Fruit fly (Drosophila melanogaster) whole organism, embryonic: Measurements from ENCODE around the gene CG32413.

ENCODE experiments used
- Aef1 ChIP-seq: fragments of 200-800 bp; sonication (Bioruptor generic); IDR thresholded peaks from 3 replicates; pipeline ENCODE4 v1.3.6; 2022; ENCODE audit warnings: missing biosample characterization, missing genetic modification characterization
- Antp ChIP-seq: fragments of 200-800 bp; sonication (Bioruptor generic); optimal IDR thresholded peaks from 3 replicates; lab custom pipeline; 2016; ENCODE audit warnings: missing biosample characterization, missing genetic modification characterization
- CG11695 ChIP-seq: fragments of 200-800 bp; sonication (Bioruptor generic); IDR thresholded peaks from 3 replicates; pipeline ENCODE4 v1.3.6; 2022; ENCODE audit warnings: missing biosample characterization, missing genetic modification characterization
- CG11723 ChIP-seq: fragments of 200-800 bp; sonication (Bioruptor generic); optimal IDR thresholded peaks from 2 replicates; lab custom pipeline; 2017; ENCODE audit warnings: missing biosample characterization, mild to moderate bottlenecking, missing genetic modification characterization
- CG13123 ChIP-seq: fragments of 200-800 bp; sonication (Bioruptor generic); optimal IDR thresholded peaks from 2 replicates; lab custom pipeline; 2016; ENCODE audit warnings: missing biosample characterization, missing genetic modification characterization
- CG13624 ChIP-seq: fragments of 200-800 bp; sonication (Bioruptor generic); optimal IDR thresholded peaks from 2 replicates; lab custom pipeline; 2016; ENCODE audit warnings: missing biosample characterization, missing genetic modification characterization
- CG16813 ChIP-seq: fragments of 200-800 bp; sonication (Bioruptor generic); IDR thresholded peaks from 3 replicates; pipeline ENCODE4 v1.3.6; 2022; ENCODE audit warnings: missing biosample characterization, missing genetic modification characterization; ENCODE audit not compliant: partially characterized antibody
- CG17328 ChIP-seq: fragments of 200-800 bp; sonication (Bioruptor generic); IDR thresholded peaks from 2 replicates; pipeline ENCODE4 v1.3.6; 2022; ENCODE audit warnings: missing biosample characterization, missing genetic modification characterization
- CG2116 ChIP-seq: fragments of 200-800 bp; sonication (Bioruptor generic); optimal IDR thresholded peaks from 3 replicates; lab custom pipeline; 2018; ENCODE audit warnings: missing biosample characterization, mild to moderate bottlenecking, missing genetic modification characterization
- CG2202 ChIP-seq: fragments of 200-800 bp; sonication (Bioruptor generic); optimal IDR thresholded peaks from 2 replicates; lab custom pipeline; 2018; ENCODE audit warnings: missing biosample characterization, mild to moderate bottlenecking, missing genetic modification characterization
- CG2678 ChIP-seq: fragments of 200-800 bp; sonication (Bioruptor generic); optimal IDR thresholded peaks from 3 replicates; lab custom pipeline; 2019; ENCODE audit warnings: missing biosample characterization, mild to moderate bottlenecking, missing genetic modification characterization, moderate library complexity
- CG30020 ChIP-seq: fragments of 200-800 bp; optimal IDR thresholded peaks from 2 replicates; lab custom pipeline; 2019; ENCODE audit warnings: missing biosample characterization, mild to moderate bottlenecking, missing genetic modification characterization, moderate library complexity
- CG30431 ChIP-seq: fragments of 200-800 bp; sonication (Bioruptor generic); optimal IDR thresholded peaks from 2 replicates; lab custom pipeline; 2017; ENCODE audit warnings: missing biosample characterization, missing genetic modification characterization
- CG31365 ChIP-seq: fragments of 200-800 bp; sonication (Bioruptor generic); optimal IDR thresholded peaks from 2 replicates; lab custom pipeline; 2018; ENCODE audit warnings: missing biosample characterization, mild to moderate bottlenecking, missing genetic modification characterization
- CG31441 ChIP-seq: fragments of 200-800 bp; sonication (Bioruptor generic); IDR thresholded peaks from 2 replicates; pipeline ENCODE4 v1.3.6; 2022; ENCODE audit warnings: missing biosample characterization, missing genetic modification characterization
- CG33213 ChIP-seq: fragments of 200-800 bp; sonication (Bioruptor generic); optimal IDR thresholded peaks from 3 replicates; lab custom pipeline; 2016; ENCODE audit warnings: missing biosample characterization, missing genetic modification characterization
- CG3407 ChIP-seq: fragments of 200-800 bp; sonication (Bioruptor generic); optimal IDR thresholded peaks from 2 replicates; lab custom pipeline; 2018; ENCODE audit warnings: missing biosample characterization, mild to moderate bottlenecking, missing genetic modification characterization
- CG6683 ChIP-seq: fragments of 200-800 bp; sonication (Bioruptor generic); optimal IDR thresholded peaks from 2 replicates; lab custom pipeline; 2017; ENCODE audit warnings: missing biosample characterization, mild to moderate bottlenecking, missing genetic modification characterization, missing genetic modification reagents
- CG7372 ChIP-seq: fragments of 200-800 bp; sonication (Bioruptor generic); IDR thresholded peaks from 2 replicates; pipeline ENCODE4 v1.3.6; 2022; ENCODE audit warnings: missing biosample characterization, missing genetic modification characterization
- CG8089 ChIP-seq: fragments of 200-800 bp; sonication (Bioruptor generic); optimal IDR thresholded peaks from 3 replicates; lab custom pipeline; 2016; ENCODE audit warnings: missing biosample characterization, missing genetic modification characterization
- CG8359 ChIP-seq: fragments of 200-800 bp; sonication (Bioruptor generic); optimal IDR thresholded peaks from 2 replicates; lab custom pipeline; 2017; ENCODE audit warnings: missing biosample characterization, mild to moderate bottlenecking, missing genetic modification characterization, borderline replicate concordance
- CG9932 ChIP-seq: fragments of 200-800 bp; sonication (Bioruptor generic); IDR thresholded peaks from 2 replicates; pipeline ENCODE4 v1.3.6; 2022; ENCODE audit warnings: missing biosample characterization, missing genetic modification characterization
- CTCF ChIP-seq: fragments of 200-800 bp; sonication (Bioruptor generic); optimal IDR thresholded peaks from 2 replicates; lab custom pipeline; 2017; ENCODE audit warnings: missing biosample characterization, mild to moderate bottlenecking, missing genetic modification characterization, moderate library complexity
- Chrac-16 ChIP-seq: fragments of 200-800 bp; sonication (Bioruptor generic); optimal IDR thresholded peaks from 3 replicates; lab custom pipeline; 2016; ENCODE audit warnings: missing biosample characterization, missing genetic modification characterization
- Doc3 ChIP-seq: fragments of 200-800 bp; sonication (Bioruptor generic); IDR thresholded peaks from 3 replicates; pipeline ENCODE4 v1.3.6; 2022; ENCODE audit warnings: missing biosample characterization, missing genetic modification characterization; ENCODE audit not compliant: partially characterized antibody
- GATAe ChIP-seq: fragments of 200-800 bp; sonication (Bioruptor generic); conservative IDR thresholded peaks from 2 replicates; pipeline ENCODE4 v1.3.6; 2022; ENCODE audit warnings: missing biosample characterization, missing genetic modification characterization
- Gug ChIP-seq: fragments of 200-800 bp; sonication (Bioruptor generic); IDR thresholded peaks from 4 replicates; pipeline ENCODE4 v1.3.6; 2022; ENCODE audit warnings: missing biosample characterization, missing genetic modification characterization
- Hsf ChIP-seq: fragments of 200-800 bp; sonication (Bioruptor generic); optimal IDR thresholded peaks from 3 replicates; lab custom pipeline; 2016; ENCODE audit warnings: missing biosample characterization, missing genetic modification characterization
- Meics ChIP-seq: fragments of 200-800 bp; sonication (Bioruptor generic); optimal IDR thresholded peaks from 2 replicates; lab custom pipeline; 2017; ENCODE audit warnings: missing biosample characterization, mild to moderate bottlenecking, missing genetic modification characterization
- Nf-YA ChIP-seq: fragments of 200-800 bp; sonication (Bioruptor generic); IDR thresholded peaks from 2 replicates; pipeline ENCODE4 v1.3.6; 2022; ENCODE audit warnings: missing biosample characterization, missing genetic modification characterization
- Optix ChIP-seq: fragments of 200-800 bp; sonication (Bioruptor generic); IDR thresholded peaks from 3 replicates; pipeline ENCODE4 v1.3.6; 2022; ENCODE audit warnings: missing biosample characterization, missing genetic modification characterization
- Ptx1 ChIP-seq: fragments of 200-800 bp; sonication (Bioruptor generic); IDR thresholded peaks from 2 replicates; pipeline ENCODE4 v1.3.6; 2022; ENCODE audit warnings: missing biosample characterization, missing genetic modification characterization
- Side ChIP-seq: fragments of 200-800 bp; sonication (Bioruptor generic); optimal IDR thresholded peaks from 2 replicates; lab custom pipeline; 2016; ENCODE audit warnings: missing biosample characterization, missing genetic modification characterization
- ab ChIP-seq: fragments of 200-800 bp; sonication (Bioruptor generic); optimal IDR thresholded peaks from 2 replicates; lab custom pipeline; 2016; ENCODE audit warnings: missing biosample characterization, missing genetic modification characterization
- ash1 ChIP-seq: fragments of 200-800 bp; sonication (Bioruptor generic); optimal IDR thresholded peaks from 2 replicates; lab custom pipeline; 2018; ENCODE audit warnings: missing biosample characterization, mild to moderate bottlenecking, missing genetic modification characterization
- bigmax ChIP-seq: fragments of 200-800 bp; sonication (Bioruptor generic); optimal IDR thresholded peaks from 2 replicates; lab custom pipeline; 2018; ENCODE audit warnings: missing biosample characterization, mild to moderate bottlenecking, missing genetic modification characterization
- btn ChIP-seq: fragments of 200-800 bp; sonication (Bioruptor generic); optimal IDR thresholded peaks from 2 replicates; lab custom pipeline; 2016; ENCODE audit warnings: missing biosample characterization, missing genetic modification characterization
- chinmo ChIP-seq: fragments of 200-800 bp; sonication (Bioruptor generic); IDR thresholded peaks from 4 replicates; pipeline ENCODE4 v1.3.6; 2022; ENCODE audit warnings: missing biosample characterization, missing genetic modification characterization; ENCODE audit not compliant: partially characterized antibody
- ci ChIP-seq: fragments of 200-800 bp; sonication (Bioruptor generic); IDR thresholded peaks from 3 replicates; pipeline ENCODE4 v1.3.6; 2022; ENCODE audit warnings: missing biosample characterization, missing genetic modification characterization
- fd3F ChIP-seq: fragments of 200-800 bp; sonication (Bioruptor generic); optimal IDR thresholded peaks from 2 replicates; lab custom pipeline; 2018; ENCODE audit warnings: missing biosample characterization, mild to moderate bottlenecking, missing genetic modification characterization, moderate library complexity
- fd64A ChIP-seq: fragments of 200-800 bp; sonication (Bioruptor generic); optimal IDR thresholded peaks from 3 replicates; lab custom pipeline; 2018; ENCODE audit warnings: missing biosample characterization, mild to moderate bottlenecking, missing genetic modification characterization
- grn ChIP-seq: fragments of 200-800 bp; sonication (Bioruptor generic); optimal IDR thresholded peaks from 3 replicates; lab custom pipeline; 2017; ENCODE audit warnings: missing biosample characterization, missing genetic modification characterization
- hb ChIP-seq: fragments of 200-800 bp; sonication (Bioruptor generic); IDR thresholded peaks from 3 replicates; pipeline ENCODE4 v1.3.6; 2022; ENCODE audit warnings: missing biosample characterization, missing genetic modification characterization; ENCODE audit not compliant: partially characterized antibody
- hkb ChIP-seq, 2 experiments: fragments of 200-800 bp in 1 of 2; fragments of >200 bp in 1 of 2; sonication (Bioruptor generic) in 1 of 2; IDR thresholded peaks in 1 of 2; optimal IDR thresholded peaks in 1 of 2; 2 replicates each; pipeline versions ENCODE4 v1.3.6 to Lab custom; 2017 to 2022; ENCODE audit warnings: missing biosample characterization in 1 of 2, missing genetic modification characterization in 1 of 2
- lab ChIP-seq: fragments of 200-800 bp; sonication (Bioruptor generic); optimal IDR thresholded peaks from 3 replicates; lab custom pipeline; 2017; ENCODE audit warnings: missing biosample characterization, missing genetic modification characterization, mild to moderate bottlenecking, moderate library complexity, missing genetic modification reagents
- pita ChIP-seq: fragments of 200-800 bp; sonication (Bioruptor generic); optimal IDR thresholded peaks from 2 replicates; lab custom pipeline; 2017; ENCODE audit warnings: missing biosample characterization, mild to moderate bottlenecking, missing genetic modification characterization
- pnt ChIP-seq: fragments of 200-800 bp; sonication (Bioruptor generic); optimal IDR thresholded peaks from 3 replicates; lab custom pipeline; 2016; ENCODE audit warnings: missing biosample characterization, missing genetic modification characterization
- schlank ChIP-seq: fragments of 200-800 bp; sonication (Bioruptor generic); optimal IDR thresholded peaks from 2 replicates; lab custom pipeline; 2018; ENCODE audit warnings: missing biosample characterization, mild to moderate bottlenecking, missing genetic modification characterization
- slp2 ChIP-seq: fragments of 200-800 bp; sonication (Bioruptor generic); optimal IDR thresholded peaks from 2 replicates; lab custom pipeline; 2016; ENCODE audit warnings: missing biosample characterization, missing genetic modification characterization
- vnd ChIP-seq: fragments of 200-800 bp; sonication (Bioruptor generic); IDR thresholded peaks from 3 replicates; pipeline ENCODE4 v1.3.6; 2022; ENCODE audit warnings: missing biosample characterization, missing genetic modification characterization; ENCODE audit not compliant: partially characterized antibody

Gene CG32413

dm6 chr3L:5922005-5922685 lies 18.3 kb upstream of the CG32413 start, which contains the start of gene CG32407 (continued):
- TF ChIP-seq CG31365 (tag; lab: Kevin White, UChicago) = no peak
- no peak for TF ChIP-seq CG9932 (GFP tag; lab: Robert Waterston, UW)
- no peak for TF ChIP-seq vnd (GFP tag; lab: Robert Waterston, UW)
- no peak for TF ChIP-seq Antp
- no peak; the same call in 2 of the 3 replicates for TF ChIP-seq ci (GFP tag; lab: Robert Waterston, UW)
- TF ChIP-seq CG2678 = peak; percentile 39
- TF ChIP-seq lab (GFP tag; lab: Kevin White, UChicago) = peak; percentile 44
- TF ChIP-seq Hsf (GFP tag; lab: Kevin White, UChicago) = no peak
- no peak for TF ChIP-seq CG33213 (GFP tag; lab: Kevin White, UChicago)
- TF ChIP-seq CTCF = no peak
- no peak for TF ChIP-seq CG2116 (GFP tag; lab: Kevin White, UChicago)
- no peak for TF ChIP-seq pnt (GFP tag; lab: Kevin White, UChicago)
- TF ChIP-seq CG31441 (GFP tag; lab: Robert Waterston, UW) = no peak
- no peak for TF ChIP-seq CG11695
- TF ChIP-seq CG8089 (GFP tag; lab: Kevin White, UChicago) = no peak
- no peak for TF ChIP-seq Meics (GFP tag; lab: Kevin White, UChicago)
- TF ChIP-seq CG30431 = no peak
- no peak for TF ChIP-seq Side
- TF ChIP-seq CG30020 (tag; lab: Kevin White, UChicago) = no peak
- TF ChIP-seq CG7372 = no peak
- TF ChIP-seq fd64A (GFP tag; lab: Kevin White, UChicago) = peak; percentile 16
- no peak for TF ChIP-seq ash1 (GFP tag; lab: Kevin White, UChicago)
- peak; percentile 60 for TF ChIP-seq GATAe (GFP tag; lab: Robert Waterston, UW)
- peak; percentile 34 for TF ChIP-seq CG3407 (GFP tag; lab: Kevin White, UChicago)
- TF ChIP-seq CG17328 (GFP tag; lab: Robert Waterston, UW) = no peak
- no peak for TF ChIP-seq hkb (optimal IDR thresholded peaks at IDR 0.05; lab: Kevin White, UChicago)
- TF ChIP-seq hkb (GFP tag; IDR thresholded peaks at IDR 0.05; lab: Robert Waterston, UW) = peak; percentile 13; the same call in 1 of the 2 replicates
- no peak for TF ChIP-seq CG2202 (tag; lab: Kevin White, UChicago)
- no peak for TF ChIP-seq bigmax
- no peak for TF ChIP-seq Doc3 (GFP tag; lab: Robert Waterston, UW)
- no peak for TF ChIP-seq CG6683 (GFP tag; lab: Kevin White, UChicago)
- no peak for TF ChIP-seq fd3F (GFP tag; lab: Kevin White, UChicago)
- TF ChIP-seq Chrac-16 (GFP tag; lab: Kevin White, UChicago) = no peak
- TF ChIP-seq pita (GFP tag; lab: Kevin White, UChicago) = no peak
- TF ChIP-seq schlank = no peak
- TF ChIP-seq CG13624 (GFP tag; lab: Kevin White, UChicago) = no peak
- 0 out of 3 replicates have a peak, but pooled peaks have one; percentile 27 for TF ChIP-seq Optix (GFP tag; lab: Robert Waterston, UW)
- no peak for TF ChIP-seq Aef1
- no peak for TF ChIP-seq Ptx1 (GFP tag; lab: Robert Waterston, UW)
- no peak for TF ChIP-seq hb (GFP tag; lab: Robert Waterston, UW)
- no peak for TF ChIP-seq Nf-YA
- TF ChIP-seq CG16813 (GFP tag; lab: Robert Waterston, UW) = no peak
- peak; percentile 88; the same call in 3 of the 4 replicates for TF ChIP-seq chinmo (GFP tag; lab: Robert Waterston, UW)
- TF ChIP-seq CG8359 = no peak
- TF ChIP-seq btn (GFP tag; lab: Kevin White, UChicago) = no peak
- TF ChIP-seq CG11723 (GFP tag; lab: Kevin White, UChicago) = peak; percentile 18
- TF ChIP-seq slp2 (GFP tag; lab: Kevin White, UChicago) = no peak
- no peak for TF ChIP-seq Gug (GFP tag; lab: Robert Waterston, UW)
- no peak for TF ChIP-seq ab (GFP tag; lab: Kevin White, UChicago)
- TF ChIP-seq CG13123 (GFP tag; lab: Kevin White, UChicago) = no peak
- peak; percentile 37 for TF ChIP-seq grn (GFP tag; lab: Kevin White, UChicago)
